Worm (Caenorhabditis elegans): ENCODE data around the gene Y46D2A.1.

- TF ChIP-seq him-1 (tag; optimal IDR thresholded peaks at IDR 0.05) (no peak), W03F9.2 (tag; optimal IDR thresholded peaks at IDR 0.05) (no peak), dao-5 (tag; optimal IDR thresholded peaks at IDR 0.05) (no peak)
Measured at ce11 chrII:3297914-3298313, 24.4 kb upstream of the Y46D2A.1 start, which contains the start of gene btb-18.

Data from whole organism, L4/young adult.